Worm (Caenorhabditis elegans): ENCODE results near the gene F08G12.1.

F08G12.1 gene

ce11 chrX:11257071-11257470 is 48.6 kb downstream of the F08G12.1 start, which contains the start of gene C03A3.1:
Gene C03A3.1 (plus strand): TSS chrX:11257361.
- TF ChIP-seq nhr-237 (tag; optimal IDR thresholded peaks at IDR 0.05) = no peak
- no peak for TF ChIP-seq madf-9 (GFP tag; conservative IDR thresholded peaks at IDR 0.05)
- TF ChIP-seq nhr-48 (tag; optimal IDR thresholded peaks at IDR 0.05) = no peak
- peak; percentile 17 for TF ChIP-seq hlh-30 (tag; optimal IDR thresholded peaks at IDR 0.05; ENCODE audit: insufficient read depth)
- no peak for TF ChIP-seq nhr-41 (GFP tag; IDR thresholded peaks at IDR 0.05)
- peak; percentile 51; the same call in 1 of the 2 replicates for TF ChIP-seq hmg-1.1 (GFP tag; IDR thresholded peaks at IDR 0.05)
- no peak for TF ChIP-seq Y5F2A.4 (GFP tag; optimal IDR thresholded peaks at IDR 0.05)
- no peak for TF ChIP-seq ceh-20 (GFP tag; IDR thresholded peaks at IDR 0.05)
- TF ChIP-seq set-16 (GFP tag; IDR thresholded peaks at IDR 0.05) = peak; percentile 50
- peak; percentile 48 for TF ChIP-seq rbr-2 (tag; optimal IDR thresholded peaks at IDR 0.05)
- TF ChIP-seq lsy-2 (tag; optimal IDR thresholded peaks at IDR 0.05) = peak in 1 of 2 experiments; percentile 16
- 0 out of 2 replicates have a peak, but pooled peaks have one; percentile 9 for TF ChIP-seq saeg-2 (GFP tag; IDR thresholded peaks at IDR 0.05)

- TF ChIP-seq mdt-29 (GFP tag; IDR thresholded peaks at IDR 0.05) (peak; percentile 63), T20F7.1 (GFP tag; optimal IDR thresholded peaks at IDR 0.05) (peak; percentile 1), aha-1 (tag) (no peak), zip-11 (GFP tag; IDR thresholded peaks at IDR 0.05) (no peak), php-3 (GFP tag; IDR thresholded peaks at IDR 0.05) (peak; percentile 71), aly-2 (tag; optimal IDR thresholded peaks at IDR 0.05) (no peak), zip-2 (tag; optimal IDR thresholded peaks at IDR 0.05) (peak; percentile 72), dpl-1 (GFP tag; optimal IDR thresholded peaks at IDR 0.05) (no peak), zfp-2 (tag; optimal IDR thresholded peaks at IDR 0.05) (peak; percentile 5), ctbp-1 (GFP tag; IDR thresholded peaks at IDR 0.05) (peak; percentile 62), lir-3 (tag; optimal IDR thresholded peaks at IDR 0.05) (peak; percentile 52), F26F4.8 (GFP tag; conservative IDR thresholded peaks at IDR 0.05) (0 out of 2 replicates have a peak, but pooled peaks have one; percentile 35), lin-15B (tag; optimal IDR thresholded peaks at IDR 0.05) (no peak), dmd-8 (GFP tag; IDR thresholded peaks at IDR 0.05) (no peak), spr-1 (tag; optimal IDR thresholded peaks at IDR 0.05) (peak; percentile 50), arid-1 (GFP tag; conservative IDR thresholded peaks at IDR 0.05) (no peak), hif-1 (tag; optimal IDR thresholded peaks at IDR 0.05) (peak in 1 of 2 experiments; percentile 47), tra-1 (GFP tag; IDR thresholded peaks at IDR 0.05) (peak; percentile 67; the same call in 1 of the 2 replicates), ces-1 (GFP tag; optimal IDR thresholded peaks at IDR 0.05) (no peak), lin-39 (tag; optimal IDR thresholded peaks at IDR 0.05) (no peak), Y48G9A.11 (GFP tag; IDR thresholded peaks at IDR 0.05) (no peak), attf-4 (tag; optimal IDR thresholded peaks at IDR 0.05) (no peak), nhr-6 (tag; optimal IDR thresholded peaks at IDR 0.05) (peak; percentile 12), nhr-41 (GFP tag; IDR thresholded peaks at IDR 0.05) (0 out of 2 replicates have a peak, but pooled peaks have one; percentile 71), unc-39 (tag; optimal IDR thresholded peaks at IDR 0.05) (no peak), daf-19 (GFP tag; conservative IDR thresholded peaks at IDR 0.05) (peak; percentile 83), mxl-2 (GFP tag; conservative IDR thresholded peaks at IDR 0.05) (0 out of 2 replicates have a peak, but pooled peaks have one; percentile 4), dve-1 (tag; optimal IDR thresholded peaks at IDR 0.05; ENCODE audit: insufficient read depth) (peak; percentile 64), F37D6.2 (tag; optimal IDR thresholded peaks at IDR 0.05) (peak; percentile 33), lin-38 (GFP tag; IDR thresholded peaks at IDR 0.05) (peak; percentile 76), nhr-111 (GFP tag; optimal IDR thresholded peaks at IDR 0.05) (peak; percentile 59), sdz-12 (GFP tag; optimal IDR thresholded peaks at IDR 0.05) (peak; percentile 30), ceh-44 (GFP tag; IDR thresholded peaks at IDR 0.05) (peak; percentile 33; the same call in 1 of the 2 replicates), mes-2 (tag; optimal IDR thresholded peaks at IDR 0.05; ENCODE audit: poor library complexity, severe bottlenecking) (peak; percentile 76), nhr-102 (tag; optimal IDR thresholded peaks at IDR 0.05) (peak; percentile 73), madf-9 (GFP tag; conservative IDR thresholded peaks at IDR 0.05) (peak; percentile 68), hmg-1.1 (GFP tag; IDR thresholded peaks at IDR 0.05) (peak; percentile 80), zfp-3 (GFP tag; conservative IDR thresholded peaks at IDR 0.05) (no peak; the same call in 1 of the 2 replicates), snpc-1.2 (GFP tag; IDR thresholded peaks at IDR 0.05) (peak; percentile 86), Y105C5A.15 (GFP tag; IDR thresholded peaks at IDR 0.05) (no peak)
Measured at ce11 chrX:11252429-11252828, 53.2 kb downstream of the F08G12.1 start.

All from whole organism, L4 larva.